Worm (Caenorhabditis elegans): ENCODE results near the gene misc-1.

ce11 chrII:319459-319858, 33.0 kb downstream of the misc-1 start, which contains the start of gene far-7:
- no peak for TF ChIP-seq lin-39 (tag; optimal IDR thresholded peaks at IDR 0.05)
- TF ChIP-seq alr-1 (tag; optimal IDR thresholded peaks at IDR 0.05; ENCODE audit: borderline replicate concordance), result no peak
- TF ChIP-seq egl-27 (tag; optimal IDR thresholded peaks at IDR 0.05), result no peak
- TF ChIP-seq skn-1 (tag; optimal IDR thresholded peaks at IDR 0.05), result no peak
- no peak for TF ChIP-seq zag-1 (tag; optimal IDR thresholded peaks at IDR 0.05)
- no peak for TF ChIP-seq lin-15B (tag; optimal IDR thresholded peaks at IDR 0.05)
- TF ChIP-seq nhr-84 (tag; optimal IDR thresholded peaks at IDR 0.05), result no peak

Measured in whole organism, L1 larva.